Worm (Caenorhabditis elegans): ENCODE results near the gene sra-2.

Gene sra-2

DNA sequence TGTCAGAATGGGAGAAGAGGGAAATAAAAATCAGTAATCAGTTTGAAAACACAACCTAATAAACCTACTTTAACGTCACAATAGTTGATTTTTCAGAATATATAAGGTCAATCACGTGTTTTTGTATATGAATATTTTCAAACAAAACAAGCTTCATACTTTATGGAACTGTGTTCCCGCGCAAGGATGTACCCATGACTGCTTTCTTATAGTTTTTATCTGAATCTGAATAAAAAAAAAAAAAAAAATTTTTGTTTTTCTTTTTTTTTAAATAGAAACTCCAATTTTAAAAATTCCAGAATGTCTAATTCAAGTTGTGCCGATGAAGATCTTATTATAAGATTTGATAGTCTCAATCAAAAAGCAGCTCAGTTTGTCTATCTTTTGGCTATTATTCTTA is at the start of gene sra-2:
Gene sra-2 (plus strand): TSS at position 301 of the 400 bp plus-strand sequence.
- TF ChIP-seq unc-62 (GFP tag; optimal IDR thresholded peaks at IDR 0.05) = no peak

DNA sequence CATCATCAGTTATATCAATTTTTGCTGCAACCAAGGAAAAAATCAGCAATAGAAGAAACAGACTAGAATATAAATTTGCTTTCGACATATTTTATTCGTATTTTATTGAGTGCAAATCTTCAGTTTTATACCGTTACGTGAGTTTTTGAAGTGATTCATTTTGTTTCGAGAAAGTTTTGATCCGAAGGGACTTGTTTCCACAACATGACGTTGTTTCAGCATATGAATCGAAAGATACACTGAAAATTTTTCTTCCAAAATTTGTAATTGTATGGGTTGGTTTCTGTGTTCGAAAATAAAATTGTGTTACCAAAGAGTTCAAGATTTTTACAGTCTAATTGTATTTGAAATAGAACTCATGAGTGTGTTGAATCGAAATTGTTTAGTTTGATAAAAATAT is 48.6 kb upstream of the sra-2 start, which contains the start of gene T19H5.7:
Gene T19H5.7 (minus strand): TSS at position 101 of the 400 bp plus-strand sequence.
- TF ChIP-seq unc-62 (GFP tag; optimal IDR thresholded peaks at IDR 0.05) = no peak

DNA sequence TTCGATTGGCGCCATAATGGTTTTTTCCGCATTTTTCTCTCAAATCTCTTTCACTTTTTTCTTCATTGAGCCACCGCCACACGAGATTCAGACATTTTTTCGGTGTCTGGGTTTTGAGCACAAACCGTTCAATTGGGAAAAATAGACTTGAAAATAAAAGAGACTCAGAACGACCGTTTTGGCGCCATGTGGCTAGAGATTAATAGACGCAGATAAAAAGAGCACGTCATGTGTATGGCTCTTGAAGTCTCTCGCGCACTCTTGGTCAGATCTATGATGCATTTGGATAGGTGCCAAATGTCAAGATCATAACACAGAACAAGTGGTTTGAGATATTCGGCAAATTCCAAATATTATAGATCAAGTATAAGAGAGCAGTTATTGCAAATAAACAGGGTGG is 47.2 kb upstream of the sra-2 start:
- TF ChIP-seq unc-62 (GFP tag; optimal IDR thresholded peaks at IDR 0.05) = no peak

DNA sequence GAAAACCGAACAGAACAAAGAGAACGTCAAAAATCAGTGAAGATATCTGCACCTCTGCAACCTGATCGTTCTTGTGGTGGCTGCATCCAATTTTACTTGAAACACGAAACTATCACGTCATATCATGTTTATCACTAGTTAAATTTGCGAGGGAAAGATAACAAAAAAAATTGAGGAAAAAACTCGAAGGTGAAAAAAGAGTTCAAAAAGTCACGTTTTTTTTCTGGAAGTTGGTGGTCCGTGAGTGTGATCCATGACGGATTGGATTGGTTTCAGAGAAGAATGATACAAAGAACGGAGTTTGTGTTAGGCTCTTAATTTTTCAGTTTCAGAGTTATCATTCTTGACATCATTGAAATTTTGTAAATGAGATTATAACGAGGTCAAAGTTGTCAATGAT is 46.1 kb upstream of the sra-2 start:
- no peak for TF ChIP-seq unc-62 (GFP tag; optimal IDR thresholded peaks at IDR 0.05)

DNA sequence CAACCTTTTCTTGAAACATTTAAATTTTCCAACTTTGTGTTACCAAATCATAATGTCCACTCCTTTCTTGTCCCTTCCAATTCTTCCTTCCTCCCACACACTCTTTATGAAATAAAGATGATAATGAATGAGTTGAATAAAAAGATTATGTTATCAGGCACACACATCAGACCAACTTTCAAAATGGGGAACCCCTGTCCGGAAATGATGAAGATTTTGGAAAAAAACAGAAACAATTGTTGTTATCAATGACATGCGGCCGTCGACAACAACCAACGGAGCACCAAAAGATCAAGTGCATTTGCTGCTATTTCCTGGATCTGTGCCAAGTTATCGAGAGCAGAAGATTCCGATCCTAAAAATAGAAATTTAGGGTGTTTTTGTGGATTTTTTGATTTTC is 45.2 kb upstream of the sra-2 start:
- no peak for TF ChIP-seq unc-62 (GFP tag; optimal IDR thresholded peaks at IDR 0.05)

DNA sequence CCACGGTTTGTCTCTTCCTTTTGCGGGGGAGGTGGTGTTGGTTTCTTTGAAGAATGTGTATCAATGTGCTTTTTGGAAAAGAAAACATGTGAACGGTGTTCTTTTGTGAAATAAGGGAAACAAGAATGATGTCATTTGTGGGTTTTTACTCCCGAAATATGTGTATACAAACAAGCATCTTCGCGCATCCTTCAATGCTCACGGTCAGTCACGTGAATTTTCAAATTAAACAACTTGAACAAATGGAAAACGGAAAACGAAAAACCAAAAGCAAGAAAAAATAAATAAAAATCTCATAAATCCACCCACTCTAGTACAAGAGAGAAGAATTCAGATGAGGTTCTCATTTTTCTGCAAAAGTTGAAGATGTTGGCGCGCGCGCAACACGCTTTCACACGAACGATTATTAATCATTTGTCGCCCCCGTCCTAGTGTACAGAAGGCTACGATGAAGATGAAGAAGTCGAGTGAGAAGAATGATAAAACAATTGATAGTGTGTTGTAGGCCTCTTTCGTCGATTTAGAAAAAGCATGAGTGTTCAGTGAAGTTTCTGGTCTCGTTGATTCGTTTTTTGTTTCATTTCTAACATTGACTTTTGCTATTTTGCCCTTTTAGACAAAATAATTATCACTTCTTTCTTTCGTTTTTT is 43.4 kb upstream of the sra-2 start:
- TF ChIP-seq unc-62 (GFP tag; optimal IDR thresholded peaks at IDR 0.05) = no peak

DNA sequence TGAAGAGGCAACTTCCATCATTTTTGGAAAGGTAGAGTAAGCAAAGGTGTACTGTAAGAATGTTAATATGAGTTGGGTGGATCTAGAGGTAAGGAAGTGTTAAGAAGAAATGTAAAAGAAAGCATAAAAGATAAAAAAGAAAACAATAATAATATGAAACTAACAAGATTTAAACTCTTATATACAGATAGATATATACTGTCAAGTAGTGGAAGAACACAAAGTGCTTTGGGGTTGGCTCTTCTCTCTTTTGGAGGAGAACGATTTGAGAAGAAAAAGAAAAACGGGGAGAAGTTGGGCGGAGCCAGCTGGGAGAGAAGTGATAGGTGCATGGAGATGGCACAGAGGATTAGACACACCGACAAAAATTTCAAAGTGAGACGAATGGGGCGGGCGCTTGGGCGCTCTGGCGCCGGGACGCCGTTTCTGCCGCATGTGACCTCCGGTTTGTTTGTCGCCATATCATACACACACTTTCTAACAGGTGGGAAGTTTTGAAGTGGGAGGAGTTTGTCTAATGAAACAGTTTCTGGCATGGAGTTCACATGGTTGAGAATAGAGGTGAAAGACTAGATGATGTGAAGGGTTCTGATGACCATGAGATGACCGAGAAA is 41.1 kb upstream of the sra-2 start, which contains the start of gene T19H5.4:
Gene T19H5.4 (minus strand): TSS at position 51 of the 614 bp plus-strand sequence.
- TF ChIP-seq unc-62 (GFP tag; optimal IDR thresholded peaks at IDR 0.05) = no peak

DNA sequence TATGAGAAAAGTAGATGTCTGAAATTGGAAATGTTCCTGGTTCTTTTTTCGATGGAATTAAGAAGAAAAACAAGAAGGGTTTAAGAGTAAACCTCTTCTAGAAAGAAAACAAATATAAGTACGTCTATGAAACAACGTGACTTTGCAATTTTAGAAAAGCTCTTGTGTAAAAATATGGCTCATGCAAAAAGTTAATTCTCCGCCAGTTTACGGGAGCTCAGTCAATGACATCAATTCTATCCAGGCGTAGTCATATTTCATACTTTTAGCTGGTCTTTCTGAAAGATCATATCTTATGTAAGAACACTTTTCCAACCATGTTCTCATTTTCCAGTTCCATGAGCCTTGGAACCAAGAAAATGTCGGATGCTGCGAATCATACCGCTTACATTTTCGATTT is 38.7 kb upstream of the sra-2 start:
- TF ChIP-seq unc-62 (GFP tag; optimal IDR thresholded peaks at IDR 0.05) = no peak

DNA sequence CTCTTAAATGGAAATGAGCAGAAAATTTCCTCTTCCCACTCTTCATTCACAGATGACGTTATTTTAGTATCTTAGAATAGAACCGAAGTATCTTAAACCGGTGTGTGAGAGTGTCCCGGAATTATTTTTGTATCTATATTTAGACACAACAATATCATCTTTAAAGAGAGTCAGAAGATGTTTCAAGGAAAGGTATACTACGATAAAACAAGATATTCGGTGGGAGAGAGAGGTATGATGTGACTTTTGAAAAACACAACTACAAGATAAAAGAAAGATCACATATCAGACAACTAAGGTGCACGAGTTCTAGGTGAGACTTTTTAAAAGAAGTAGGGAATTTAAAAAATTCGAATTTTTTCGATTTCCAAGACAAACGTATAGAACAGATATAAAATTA is 38.0 kb upstream of the sra-2 start:
- TF ChIP-seq unc-62 (GFP tag; optimal IDR thresholded peaks at IDR 0.05) = no peak

DNA sequence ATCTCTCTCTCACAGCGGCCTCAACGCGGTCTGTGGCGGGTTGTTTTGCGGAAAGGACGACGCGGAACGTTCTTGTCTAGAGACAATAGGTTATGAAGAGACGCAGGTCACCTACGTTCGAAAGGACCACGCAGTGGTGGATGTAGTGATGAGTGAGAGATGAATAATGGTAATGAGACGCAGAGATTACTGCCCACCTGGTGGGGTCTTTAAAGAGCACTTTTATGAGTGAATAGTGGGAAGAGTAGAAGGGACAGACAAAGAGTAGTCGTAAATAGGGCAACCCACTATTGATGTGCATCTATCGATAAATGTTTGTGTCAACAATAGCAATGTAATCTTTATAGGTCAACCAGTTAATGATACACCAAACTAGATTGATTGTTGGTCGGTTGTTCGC is 37.5 kb upstream of the sra-2 start:
- TF ChIP-seq unc-62 (GFP tag; optimal IDR thresholded peaks at IDR 0.05) = no peak

DNA sequence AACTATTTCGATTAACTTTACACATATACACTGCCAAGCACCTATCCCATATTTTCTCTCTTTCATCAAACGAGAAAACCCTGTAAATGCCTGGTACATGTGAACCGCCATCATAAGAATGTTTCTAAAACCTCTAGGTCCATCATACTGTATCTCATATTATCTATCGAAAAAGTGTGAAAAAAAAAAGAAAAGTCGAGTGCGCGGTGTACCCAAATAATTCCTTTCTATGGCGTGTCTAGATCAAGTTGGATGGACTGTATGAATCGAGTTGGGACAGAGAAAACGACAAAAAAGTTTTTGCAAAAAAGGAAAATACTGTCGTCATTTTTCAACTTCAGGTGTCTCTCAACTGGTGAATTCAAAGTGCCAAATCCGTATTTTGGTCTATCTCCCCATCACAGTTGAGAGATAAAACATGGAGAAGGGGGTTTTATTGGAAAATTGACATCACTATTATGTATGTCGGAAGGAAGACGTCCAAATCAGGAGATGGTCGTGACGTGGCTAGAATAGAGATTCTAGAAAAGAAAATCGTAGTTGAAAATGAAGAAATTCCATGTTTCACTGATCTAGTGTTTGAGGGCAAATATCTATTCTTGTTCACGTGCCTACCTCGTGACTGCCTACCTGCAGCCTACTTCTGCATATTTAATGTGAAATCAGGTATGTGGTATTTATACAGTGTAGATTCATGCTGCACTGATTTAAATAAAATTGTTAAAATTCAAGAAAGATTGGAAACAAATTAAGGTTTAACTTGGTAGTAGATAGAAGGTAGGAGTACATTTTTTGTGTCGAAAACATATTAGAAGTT is 35.1 kb upstream of the sra-2 start:
- TF ChIP-seq unc-62 (GFP tag; optimal IDR thresholded peaks at IDR 0.05) = no peak

DNA sequence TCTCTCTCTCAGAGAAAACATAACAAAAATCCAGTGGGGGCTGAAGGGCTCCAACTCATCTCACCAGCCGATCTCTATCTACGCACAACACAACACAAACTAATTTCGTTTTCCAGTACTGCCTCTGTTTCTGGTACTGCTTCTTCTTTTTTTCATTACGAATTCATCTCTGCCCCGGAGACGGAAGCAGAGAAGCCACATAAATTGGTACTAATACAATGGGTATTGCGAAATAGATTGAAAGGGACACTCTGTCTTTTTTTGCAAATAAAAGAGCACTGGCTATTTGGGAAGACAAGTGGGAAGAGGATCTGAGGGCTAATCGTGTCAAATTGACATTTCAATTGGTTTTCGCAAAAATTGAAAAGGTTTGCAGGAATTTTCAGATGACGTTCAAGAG is 31.3 kb upstream of the sra-2 start:
- no peak for TF ChIP-seq unc-62 (GFP tag; optimal IDR thresholded peaks at IDR 0.05)

DNA sequence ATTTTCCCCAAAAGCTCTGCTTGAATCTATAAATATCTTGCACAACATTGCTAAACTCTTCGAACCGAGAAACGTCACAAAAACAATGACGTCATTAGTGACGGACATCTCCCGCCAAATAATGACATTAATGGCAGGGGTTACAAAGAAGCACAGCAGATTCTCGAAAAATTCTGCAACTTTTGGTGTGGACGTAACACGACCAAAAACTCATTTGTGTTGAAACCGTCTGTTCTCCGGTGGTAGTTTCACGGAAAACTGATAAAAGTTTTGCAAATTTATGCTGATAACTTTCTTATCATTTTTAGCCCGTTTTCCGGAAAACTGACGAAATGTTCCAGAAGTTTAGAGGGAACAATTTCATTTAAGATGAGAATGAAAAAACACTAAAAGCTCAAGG is 30.0 kb upstream of the sra-2 start:
- no peak for TF ChIP-seq unc-62 (GFP tag; optimal IDR thresholded peaks at IDR 0.05)

DNA sequence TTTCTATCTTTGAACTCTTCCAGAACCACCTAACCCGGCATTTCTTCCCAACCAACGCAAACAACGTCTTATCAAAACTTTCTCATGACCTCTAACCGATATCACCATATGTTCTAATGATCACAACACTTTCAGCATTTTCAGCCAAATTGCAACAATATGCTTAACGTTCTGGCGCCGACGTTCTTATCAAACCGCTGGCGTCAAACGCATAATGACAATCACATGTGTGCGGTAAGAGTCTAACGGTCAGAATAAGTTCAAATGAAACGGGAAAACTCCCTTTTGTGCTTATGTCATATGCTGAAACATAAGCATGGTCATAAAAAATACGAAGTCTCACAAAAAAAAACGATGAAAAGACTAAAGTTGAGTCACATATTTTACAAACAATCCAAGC is 27.7 kb upstream of the sra-2 start:
- no peak for TF ChIP-seq unc-62 (GFP tag; optimal IDR thresholded peaks at IDR 0.05)

DNA sequence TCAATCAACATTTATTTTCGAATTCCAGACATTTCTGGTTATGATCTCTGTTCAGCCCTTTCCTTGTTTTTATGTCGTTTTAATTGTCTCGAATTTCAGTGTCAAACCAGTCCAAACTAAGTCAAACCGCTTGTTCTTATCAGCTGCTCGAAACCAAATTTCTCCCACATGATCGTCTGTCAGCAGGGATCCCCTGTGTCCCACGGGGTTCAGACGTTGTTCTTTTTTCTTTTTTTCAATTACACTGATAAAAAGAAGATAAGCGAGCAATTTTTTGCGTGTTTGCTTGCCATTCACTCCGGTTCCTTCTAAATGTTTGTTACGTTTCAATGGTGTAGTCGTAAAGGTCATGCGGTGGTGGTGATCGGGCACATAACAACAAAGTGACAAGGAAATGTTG is 26.6 kb upstream of the sra-2 start:
- TF ChIP-seq unc-62 (GFP tag; optimal IDR thresholded peaks at IDR 0.05) = no peak

DNA sequence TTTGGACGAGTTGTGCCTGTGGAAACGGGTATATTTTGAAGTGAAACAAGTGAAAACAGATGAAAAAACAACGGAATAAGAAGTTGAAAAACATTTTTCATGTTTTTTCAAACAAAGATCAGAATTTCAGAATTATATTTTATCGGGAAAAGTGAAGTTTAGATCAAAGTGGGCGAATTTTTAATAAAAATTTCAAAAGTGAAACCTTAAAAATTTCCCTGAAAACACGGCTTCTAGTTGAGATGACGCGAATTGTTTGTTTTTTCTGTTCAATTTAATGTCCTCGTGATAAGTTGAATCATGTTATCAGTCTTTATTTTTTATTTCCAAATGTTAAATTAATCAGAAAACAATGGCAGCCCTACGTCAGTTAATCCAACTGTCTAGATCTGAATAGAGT is 21.4 kb upstream of the sra-2 start, which contains the start of gene gcy-3:
Gene gcy-3 (minus strand): TSS at position 101 of the 400 bp plus-strand sequence.
- no peak for TF ChIP-seq unc-62 (GFP tag; optimal IDR thresholded peaks at IDR 0.05)

DNA sequence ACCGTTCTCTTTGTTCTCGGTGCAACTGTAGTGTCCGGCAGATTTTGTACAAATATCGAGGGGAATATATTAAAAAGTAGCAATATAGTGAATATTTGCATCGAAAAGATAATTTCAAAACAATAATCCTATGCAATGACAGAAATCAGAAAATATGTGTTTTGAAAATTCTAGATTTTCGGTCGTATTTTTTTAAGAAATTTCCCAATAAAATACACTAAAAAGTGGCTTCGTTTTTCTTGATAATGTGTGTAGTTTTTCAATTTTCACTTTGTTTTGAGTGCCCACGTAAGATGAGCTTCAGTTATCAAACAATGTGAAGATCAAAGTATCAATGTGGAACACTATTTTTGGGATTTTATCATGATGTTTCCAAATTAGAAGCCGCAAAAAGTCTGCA is 11.7 kb upstream of the sra-2 start, which contains the start of gene gcy-1:
Gene gcy-1 (minus strand): TSS at position 101 of the 400 bp plus-strand sequence.
- no peak for TF ChIP-seq unc-62 (GFP tag; optimal IDR thresholded peaks at IDR 0.05)
